Fruit fly (Drosophila melanogaster) whole organism, embryonic: Measurements from ENCODE around the gene ova.

Experiments used
- Abd-B ChIP-seq: fragments of 200-800 bp; sonication (Bioruptor generic); optimal IDR thresholded peaks from 2 replicates; lab custom pipeline; 2018; ENCODE audit warnings: missing biosample characterization, mild to moderate bottlenecking, missing genetic modification characterization, moderate library complexity
- Atf-2 ChIP-seq: fragments of 200-800 bp; sonication (Bioruptor generic); optimal IDR thresholded peaks from 2 replicates; lab custom pipeline; 2016; ENCODE audit warnings: missing biosample characterization, missing genetic modification characterization
- Atf3 ChIP-seq: fragments of 200-800 bp; sonication (Bioruptor generic); optimal IDR thresholded peaks from 3 replicates; lab custom pipeline; 2016; ENCODE audit warnings: missing biosample characterization, missing genetic modification characterization
- CG10274 ChIP-seq: fragments of 200-800 bp; sonication (Bioruptor generic); optimal IDR thresholded peaks from 3 replicates; lab custom pipeline; 2017; ENCODE audit warnings: missing biosample characterization, mild to moderate bottlenecking, missing genetic modification characterization
- CG10654 ChIP-seq: fragments of 200-800 bp; sonication (Bioruptor generic); optimal IDR thresholded peaks from 2 replicates; lab custom pipeline; 2016; ENCODE audit warnings: missing biosample characterization, missing genetic modification characterization
- CG10959 ChIP-seq: fragments of 200-800 bp; sonication (Bioruptor generic); IDR thresholded peaks from 2 replicates; pipeline ENCODE4 v1.3.6; 2022; ENCODE audit warnings: missing biosample characterization, missing genetic modification characterization
- CG11560 ChIP-seq: fragments of 200-800 bp; sonication (Bioruptor generic); IDR thresholded peaks from 3 replicates; pipeline ENCODE4 v1.3.6; 2022; ENCODE audit warnings: missing biosample characterization, missing genetic modification characterization
- CG1603 ChIP-seq: fragments of 200-800 bp; sonication (Bioruptor generic); optimal IDR thresholded peaks from 2 replicates; lab custom pipeline; 2019; ENCODE audit warnings: missing biosample characterization, mild to moderate bottlenecking, missing genetic modification characterization, moderate library complexity
- CG17829 ChIP-seq: fragments of 200-800 bp; optimal IDR thresholded peaks from 2 replicates; lab custom pipeline; 2019; ENCODE audit warnings: missing biosample characterization, mild to moderate bottlenecking, missing genetic modification characterization, moderate library complexity
- CG18599 ChIP-seq: fragments of 200-800 bp; sonication (Bioruptor generic); optimal IDR thresholded peaks from 3 replicates; lab custom pipeline; 2017; ENCODE audit warnings: missing biosample characterization, missing genetic modification characterization, mild to moderate bottlenecking, moderate library complexity, missing genetic modification reagents
- CG2199 ChIP-seq: fragments of 200-800 bp; sonication (Bioruptor generic); IDR thresholded peaks from 3 replicates; pipeline ENCODE4 v1.3.6; 2022; ENCODE audit warnings: missing biosample characterization, missing genetic modification characterization
- CG2202 ChIP-seq: fragments of 200-800 bp; sonication (Bioruptor generic); optimal IDR thresholded peaks from 2 replicates; lab custom pipeline; 2018; ENCODE audit warnings: missing biosample characterization, mild to moderate bottlenecking, missing genetic modification characterization
- CG2712 ChIP-seq: fragments of 200-800 bp; optimal IDR thresholded peaks from 3 replicates; lab custom pipeline; 2019; ENCODE audit warnings: missing biosample characterization, mild to moderate bottlenecking, missing genetic modification characterization, moderate library complexity
- CG33213 ChIP-seq: fragments of 200-800 bp; sonication (Bioruptor generic); optimal IDR thresholded peaks from 3 replicates; lab custom pipeline; 2016; ENCODE audit warnings: missing biosample characterization, missing genetic modification characterization
- CG4282 ChIP-seq: fragments of 200-800 bp; sonication (Bioruptor generic); optimal IDR thresholded peaks from 2 replicates; lab custom pipeline; 2016; ENCODE audit warnings: missing biosample characterization, missing genetic modification characterization
- CG4854 ChIP-seq: fragments of 200-800 bp; sonication (Bioruptor generic); optimal IDR thresholded peaks from 2 replicates; lab custom pipeline; 2016; ENCODE audit warnings: missing biosample characterization, missing genetic modification characterization, inconsistent platforms
- CG5180 ChIP-seq: fragments of 200-800 bp; sonication (Bioruptor generic); optimal IDR thresholded peaks from 3 replicates; lab custom pipeline; 2017; ENCODE audit warnings: missing biosample characterization, missing genetic modification characterization, mild to moderate bottlenecking, moderate library complexity, missing genetic modification reagents
- CG9727 ChIP-seq: fragments of 200-800 bp; sonication (Bioruptor generic); optimal IDR thresholded peaks from 3 replicates; lab custom pipeline; 2017; ENCODE audit warnings: missing biosample characterization, mild to moderate bottlenecking, missing genetic modification characterization
- CoRest ChIP-seq: fragments of 200-800 bp; sonication (Bioruptor generic); optimal IDR thresholded peaks from 3 replicates; lab custom pipeline; 2018; ENCODE audit warnings: missing biosample characterization, mild to moderate bottlenecking, missing genetic modification characterization, moderate library complexity
- CrebB ChIP-seq: fragments of 200-800 bp; sonication (Bioruptor generic); optimal IDR thresholded peaks from 3 replicates; lab custom pipeline; 2018; ENCODE audit warnings: missing biosample characterization, mild to moderate bottlenecking, missing genetic modification characterization
- Dad ChIP-seq: fragments of 200-800 bp; sonication (Bioruptor generic); optimal IDR thresholded peaks from 3 replicates; lab custom pipeline; 2016; ENCODE audit warnings: missing biosample characterization, missing genetic modification characterization
- Dek ChIP-seq: fragments of 200-800 bp; sonication (Bioruptor generic); optimal IDR thresholded peaks from 3 replicates; lab custom pipeline; 2019; ENCODE audit warnings: missing biosample characterization, mild to moderate bottlenecking, missing genetic modification characterization, moderate library complexity
- Dp ChIP-seq: fragments of 200-800 bp; sonication (Bioruptor generic); optimal IDR thresholded peaks from 2 replicates; lab custom pipeline; 2018; ENCODE audit warnings: missing biosample characterization, mild to moderate bottlenecking, missing genetic modification characterization, moderate library complexity
- Elba2 ChIP-seq: fragments of 200-800 bp; sonication (Bioruptor generic); optimal IDR thresholded peaks from 3 replicates; lab custom pipeline; 2016; ENCODE audit warnings: missing biosample characterization, missing genetic modification characterization
- Hand ChIP-seq: fragments of 200-800 bp; sonication (Bioruptor generic); optimal IDR thresholded peaks from 2 replicates; lab custom pipeline; 2017; ENCODE audit warnings: mild to moderate bottlenecking, missing biosample characterization, missing genetic modification reagents, missing genetic modification characterization
- Mes4 ChIP-seq: fragments of 200-800 bp; sonication (Bioruptor generic); optimal IDR thresholded peaks from 2 replicates; lab custom pipeline; 2016; ENCODE audit warnings: missing biosample characterization, missing genetic modification characterization
- NC2α ChIP-seq: fragments of 200-800 bp; sonication (Bioruptor generic); optimal IDR thresholded peaks from 2 replicates; lab custom pipeline; 2016; ENCODE audit warnings: missing biosample characterization, missing genetic modification characterization
- NC2β ChIP-seq: fragments of 200-800 bp; sonication (Bioruptor generic); optimal IDR thresholded peaks from 2 replicates; lab custom pipeline; 2016; ENCODE audit warnings: missing biosample characterization, missing genetic modification characterization
- Nf-YB ChIP-seq: fragments of 200-800 bp; sonication (Bioruptor generic); optimal IDR thresholded peaks from 3 replicates; lab custom pipeline; 2019; ENCODE audit warnings: missing biosample characterization, mild to moderate bottlenecking, missing genetic modification characterization, moderate library complexity
- NfI ChIP-seq: fragments of 200-800 bp; sonication (Bioruptor generic); optimal IDR thresholded peaks from 3 replicates; lab custom pipeline; 2018; ENCODE audit warnings: missing biosample characterization, mild to moderate bottlenecking, missing genetic modification characterization, moderate library complexity
- Rfx ChIP-seq: fragments of 200-800 bp; sonication (Bioruptor generic); IDR thresholded peaks from 2 replicates; pipeline ENCODE4 v1.3.6; 2022; ENCODE audit warnings: missing biosample characterization, missing genetic modification characterization
- ab ChIP-seq: fragments of 200-800 bp; sonication (Bioruptor generic); optimal IDR thresholded peaks from 2 replicates; lab custom pipeline; 2016; ENCODE audit warnings: missing biosample characterization, missing genetic modification characterization
- bcd ChIP-seq: fragments of 200-800 bp; sonication (Bioruptor generic); optimal IDR thresholded peaks from 2 replicates; lab custom pipeline; 2017; ENCODE audit warnings: missing biosample characterization, mild to moderate bottlenecking, missing genetic modification characterization
- cg ChIP-seq: fragments of 200-800 bp; sonication (Bioruptor generic); optimal IDR thresholded peaks from 3 replicates; lab custom pipeline; 2019; ENCODE audit warnings: missing biosample characterization, mild to moderate bottlenecking, missing genetic modification characterization, moderate library complexity
- ci ChIP-seq: fragments of 200-800 bp; sonication (Bioruptor generic); IDR thresholded peaks from 3 replicates; pipeline ENCODE4 v1.3.6; 2022; ENCODE audit warnings: missing biosample characterization, missing genetic modification characterization
- emc ChIP-seq: fragments of 200-800 bp; sonication (Bioruptor generic); optimal IDR thresholded peaks from 2 replicates; lab custom pipeline; 2016; ENCODE audit warnings: missing biosample characterization, missing genetic modification characterization
- fd3F ChIP-seq: fragments of 200-800 bp; sonication (Bioruptor generic); optimal IDR thresholded peaks from 2 replicates; lab custom pipeline; 2018; ENCODE audit warnings: missing biosample characterization, mild to moderate bottlenecking, missing genetic modification characterization, moderate library complexity
- fd96Cb ChIP-seq: fragments of 200-800 bp; sonication (Bioruptor generic); optimal IDR thresholded peaks from 2 replicates; lab custom pipeline; 2018; ENCODE audit warnings: missing biosample characterization, mild to moderate bottlenecking, missing genetic modification characterization, moderate library complexity
- grau ChIP-seq: fragments of 200-800 bp; optimal IDR thresholded peaks from 3 replicates; lab custom pipeline; 2019; ENCODE audit warnings: missing biosample characterization, mild to moderate bottlenecking, missing genetic modification characterization, moderate library complexity
- gro ChIP-seq: fragments of 200-800 bp; sonication (Bioruptor generic); optimal IDR thresholded peaks from 2 replicates; lab custom pipeline; 2016; ENCODE audit warnings: missing biosample characterization, missing genetic modification characterization
- gsb ChIP-seq: fragments of 200-800 bp; sonication (Bioruptor generic); IDR thresholded peaks from 2 replicates; pipeline ENCODE4 v1.3.6; 2022; ENCODE audit warnings: missing biosample characterization, missing genetic modification characterization
- hkb ChIP-seq, 2 experiments: fragments of 200-800 bp in 1 of 2; fragments of >200 bp in 1 of 2; sonication (Bioruptor generic) in 1 of 2; IDR thresholded peaks in 1 of 2; optimal IDR thresholded peaks in 1 of 2; 2 replicates each; pipeline versions ENCODE4 v1.3.6 to Lab custom; 2017 to 2022; ENCODE audit warnings: missing biosample characterization in 1 of 2, missing genetic modification characterization in 1 of 2
- lab ChIP-seq: fragments of 200-800 bp; sonication (Bioruptor generic); optimal IDR thresholded peaks from 3 replicates; lab custom pipeline; 2017; ENCODE audit warnings: missing biosample characterization, missing genetic modification characterization, mild to moderate bottlenecking, moderate library complexity, missing genetic modification reagents
- shn ChIP-seq: fragments of 200-800 bp; sonication (Bioruptor generic); optimal IDR thresholded peaks from 3 replicates; lab custom pipeline; 2016; ENCODE audit warnings: missing biosample characterization, missing genetic modification characterization
- slou ChIP-seq: fragments of 200-800 bp; sonication (Bioruptor generic); optimal IDR thresholded peaks from 3 replicates; lab custom pipeline; 2016; ENCODE audit warnings: missing biosample characterization, missing genetic modification characterization
- stc ChIP-seq: fragments of 200-800 bp; sonication (Bioruptor generic); IDR thresholded peaks from 2 replicates; pipeline ENCODE4 v1.3.6; 2022; ENCODE audit warnings: missing biosample characterization, missing genetic modification characterization
- sug ChIP-seq: fragments of 200-800 bp; optimal IDR thresholded peaks from 2 replicates; lab custom pipeline; 2019; ENCODE audit warnings: missing biosample characterization, mild to moderate bottlenecking, missing genetic modification characterization, moderate library complexity
- tap ChIP-seq: fragments of 200-800 bp; optimal IDR thresholded peaks from 3 replicates; lab custom pipeline; 2019; ENCODE audit warnings: missing biosample characterization, mild to moderate bottlenecking, missing genetic modification characterization, moderate library complexity
- tin ChIP-seq: fragments of 200-800 bp; sonication (Bioruptor generic); optimal IDR thresholded peaks from 3 replicates; lab custom pipeline; 2016; ENCODE audit warnings: missing biosample characterization, missing genetic modification characterization
- wdn ChIP-seq: fragments of 200-800 bp; sonication (Bioruptor generic); IDR thresholded peaks from 2 replicates; pipeline ENCODE4 v1.3.6; 2022; ENCODE audit warnings: missing biosample characterization, missing genetic modification characterization

Gene ova

dm6 chr2L:10237725-10238446 lies 6.4 kb upstream of the ova start, which contains the start of gene mthl15 (continued):
- TF ChIP-seq gro (GFP tag; lab: Kevin White, UChicago) (no peak), slou (GFP tag; lab: Kevin White, UChicago) (no peak), grau (tag; lab: Kevin White, UChicago) (no peak), Elba2 (no peak), CG4854 (no peak), emc (GFP tag; lab: Kevin White, UChicago) (no peak), CG9727 (GFP tag; lab: Kevin White, UChicago) (no peak), CoRest (no peak), cg (peak; percentile 68), Nf-YB (GFP tag; lab: Kevin White, UChicago) (no peak), CG17829 (no peak), CG33213 (no peak), shn (GFP tag; lab: Kevin White, UChicago) (no peak), CrebB (no peak), CG2199 (GFP tag; lab: Robert Waterston, UW) (no peak), CG2202 (tag; lab: Kevin White, UChicago) (no peak), CG10274 (GFP tag; lab: Kevin White, UChicago) (no peak), bcd (GFP tag; lab: Kevin White, UChicago) (no peak), CG1603 (peak; percentile 63), stc (GFP tag; lab: Robert Waterston, UW) (no peak; the same call in 1 of the 2 replicates), ab (no peak), Mes4 (GFP tag; lab: Kevin White, UChicago) (no peak), lab (GFP tag; lab: Kevin White, UChicago) (no peak), CG10654 (GFP tag; lab: Kevin White, UChicago) (no peak), Hand (GFP tag; lab: Kevin White, UChicago) (no peak), fd3F (GFP tag; lab: Kevin White, UChicago) (no peak), CG11560 (tag; lab: Robert Waterston, UW) (no peak), gsb (no peak), Dp (no peak), CG18599 (GFP tag; lab: Kevin White, UChicago) (no peak), tap (tag; lab: Kevin White, UChicago) (no peak), CG4282 (GFP tag; lab: Kevin White, UChicago) (no peak), CG2712 (tag; lab: Kevin White, UChicago) (no peak), Dek (tag; lab: Kevin White, UChicago) (no peak), Atf3 (GFP tag; lab: Kevin White, UChicago) (no peak), CG10959 (no peak), Rfx (no peak), ci (GFP tag; lab: Robert Waterston, UW) (no peak), hkb (optimal IDR thresholded peaks at IDR 0.05; lab: Kevin White, UChicago) (no peak), hkb (GFP tag; IDR thresholded peaks at IDR 0.05; lab: Robert Waterston, UW) (no peak), Atf-2 (no peak), NfI (GFP tag; lab: Kevin White, UChicago) (no peak), tin (GFP tag; lab: Kevin White, UChicago) (no peak), fd96Cb (tag; lab: Kevin White, UChicago) (no peak), Abd-B (GFP tag; lab: Kevin White, UChicago) (no peak), sug (peak; percentile 94), NC2α (GFP tag; lab: Kevin White, UChicago) (peak; percentile 22), CG5180 (GFP tag; lab: Kevin White, UChicago) (no peak), wdn (no peak), Dad (GFP tag; lab: Kevin White, UChicago) (no peak), NC2β (GFP tag; lab: Kevin White, UChicago) (no peak)
